Fruit fly (Drosophila melanogaster) whole organism, embryonic: ENCODE data around the gene HP1b.

Experiments
- ATbp ChIP-seq: fragments of 200-800 bp; sonication (Bioruptor generic); optimal IDR thresholded peaks from 2 replicates; lab custom pipeline; 2017; ENCODE audit warnings: missing biosample characterization, mild to moderate bottlenecking, missing genetic modification characterization, missing genetic modification reagents
- Abd-B ChIP-seq: fragments of 200-800 bp; sonication (Bioruptor generic); optimal IDR thresholded peaks from 2 replicates; lab custom pipeline; 2018; ENCODE audit warnings: missing biosample characterization, mild to moderate bottlenecking, missing genetic modification characterization, moderate library complexity
- Adf1 ChIP-seq: fragments of 200-800 bp; sonication (Bioruptor generic); IDR thresholded peaks from 2 replicates; pipeline ENCODE4 v1.3.6; 2022; ENCODE audit warnings: missing biosample characterization, missing genetic modification characterization
- Asciz ChIP-seq: fragments of 200-800 bp; sonication (Bioruptor generic); optimal IDR thresholded peaks from 2 replicates; lab custom pipeline; 2017; ENCODE audit warnings: missing biosample characterization, mild to moderate bottlenecking, missing genetic modification characterization, missing genetic modification reagents
- BEAF-32 ChIP-seq: fragments of 200-800 bp; sonication (Bioruptor generic); optimal IDR thresholded peaks from 3 replicates; lab custom pipeline; 2017; ENCODE audit warnings: missing biosample characterization, missing genetic modification characterization, mild to moderate bottlenecking, moderate library complexity, missing genetic modification reagents
- Blimp-1 ChIP-seq: fragments of 200-800 bp; sonication (Bioruptor generic); optimal IDR thresholded peaks from 3 replicates; lab custom pipeline; 2018; ENCODE audit warnings: missing biosample characterization, missing genetic modification characterization, mild to moderate bottlenecking, moderate library complexity, missing genetic modification reagents
- CG10366 ChIP-seq: fragments of 200-800 bp; sonication (Bioruptor generic); IDR thresholded peaks from 2 replicates; pipeline ENCODE4 v1.3.6; 2022; ENCODE audit warnings: missing biosample characterization, missing genetic modification characterization
- CG11456 ChIP-seq: fragments of 200-800 bp; sonication (Bioruptor generic); IDR thresholded peaks from 3 replicates; pipeline ENCODE4 v1.3.6; 2022; ENCODE audit warnings: missing biosample characterization, missing genetic modification characterization
- CG11696 ChIP-seq: fragments of 200-800 bp; sonication (Bioruptor generic); IDR thresholded peaks from 2 replicates; pipeline ENCODE4 v1.3.6; 2022; ENCODE audit warnings: missing biosample characterization, missing genetic modification characterization
- CG1233 ChIP-seq: fragments of 200-800 bp; sonication (Bioruptor generic); optimal IDR thresholded peaks from 4 replicates; lab custom pipeline; 2018; ENCODE audit warnings: missing biosample characterization, mild to moderate bottlenecking, missing genetic modification characterization
- CG13123 ChIP-seq: fragments of 200-800 bp; sonication (Bioruptor generic); optimal IDR thresholded peaks from 2 replicates; lab custom pipeline; 2016; ENCODE audit warnings: missing biosample characterization, missing genetic modification characterization
- CG15601 ChIP-seq: fragments of 200-800 bp; sonication (Bioruptor generic); optimal IDR thresholded peaks from 3 replicates; lab custom pipeline; 2019; ENCODE audit warnings: missing biosample characterization, mild to moderate bottlenecking, missing genetic modification characterization, moderate library complexity
- CG1603 ChIP-seq: fragments of 200-800 bp; sonication (Bioruptor generic); optimal IDR thresholded peaks from 2 replicates; lab custom pipeline; 2019; ENCODE audit warnings: missing biosample characterization, mild to moderate bottlenecking, missing genetic modification characterization, moderate library complexity
- CG17359 ChIP-seq: fragments of 200-800 bp; sonication (Bioruptor generic); optimal IDR thresholded peaks from 3 replicates; lab custom pipeline; 2018; ENCODE audit warnings: missing biosample characterization, mild to moderate bottlenecking, missing genetic modification characterization, moderate library complexity
- CG2875 ChIP-seq: fragments of 200-800 bp; sonication (Bioruptor generic); optimal IDR thresholded peaks from 2 replicates; lab custom pipeline; 2017; ENCODE audit warnings: missing biosample characterization, mild to moderate bottlenecking, missing genetic modification characterization, missing genetic modification reagents
- CG32767 ChIP-seq: fragments of 200-800 bp; sonication (Bioruptor generic); IDR thresholded peaks from 2 replicates; pipeline ENCODE4 v1.3.6; 2022; ENCODE audit warnings: missing biosample characterization, missing genetic modification characterization
- CG3726 ChIP-seq: fragments of 200-800 bp; sonication (Bioruptor generic); IDR thresholded peaks from 3 replicates; pipeline ENCODE4, ENCODE4 v1.3.6; 2022; ENCODE audit warnings: missing biosample characterization, missing genetic modification characterization
- CG4820 ChIP-seq: fragments of 200-800 bp; sonication (Bioruptor generic); optimal IDR thresholded peaks from 3 replicates; lab custom pipeline; 2016; ENCODE audit warnings: missing biosample characterization, missing genetic modification characterization
- CG6254 ChIP-seq: fragments of 200-800 bp; sonication (Bioruptor generic); optimal IDR thresholded peaks from 3 replicates; lab custom pipeline; 2017; ENCODE audit warnings: mild to moderate bottlenecking, missing biosample characterization, missing genetic modification reagents, missing genetic modification characterization
- CG6272 ChIP-seq: fragments of 200-800 bp; sonication (Bioruptor generic); IDR thresholded peaks from 2 replicates; pipeline ENCODE4 v1.3.6; 2022; ENCODE audit warnings: missing biosample characterization, missing genetic modification characterization
- CG8290 ChIP-seq, 3 experiments: fragments of 200-800 bp; sonication (Bioruptor generic); optimal IDR thresholded peaks; 2 replicates each; lab custom pipeline; 2016 to 2019; ENCODE audit warnings: missing biosample characterization in 3 of 3, missing genetic modification characterization in 3 of 3, mild to moderate bottlenecking in 2 of 3, moderate library complexity in 1 of 3
- CG9817 ChIP-seq: fragments of 200-800 bp; sonication (Bioruptor generic); optimal IDR thresholded peaks from 2 replicates; lab custom pipeline; 2018; ENCODE audit warnings: missing biosample characterization, mild to moderate bottlenecking, missing genetic modification characterization, moderate library complexity
- Dfd ChIP-seq, 2 experiments: fragments of >200 bp; optimal IDR thresholded peaks; 2 replicates each; lab custom pipeline; 2017; ENCODE audit warnings: missing biosample characterization in 2 of 2, missing genetic modification characterization in 2 of 2
- Gug ChIP-seq: fragments of 200-800 bp; sonication (Bioruptor generic); IDR thresholded peaks from 4 replicates; pipeline ENCODE4 v1.3.6; 2022; ENCODE audit warnings: missing biosample characterization, missing genetic modification characterization
- HLH54F ChIP-seq: fragments of 200-800 bp; sonication (Bioruptor generic); optimal IDR thresholded peaks from 3 replicates; lab custom pipeline; 2016; ENCODE audit warnings: missing biosample characterization, missing genetic modification characterization
- Hey ChIP-seq: fragments of 200-800 bp; sonication (Bioruptor generic); optimal IDR thresholded peaks from 3 replicates; lab custom pipeline; 2018; ENCODE audit warnings: missing biosample characterization, mild to moderate bottlenecking, missing genetic modification characterization
- Hr51 ChIP-seq, 2 experiments: fragments of 200-800 bp; sonication (Bioruptor generic); optimal IDR thresholded peaks; 2 replicates in 1 of 2; 3 replicates in 1 of 2; lab custom pipeline; 2016 to 2018; ENCODE audit warnings: missing biosample characterization in 2 of 2, missing genetic modification characterization in 2 of 2, mild to moderate bottlenecking in 1 of 2, moderate library complexity in 1 of 2
- Mrtf ChIP-seq: fragments of 200-800 bp; sonication (Bioruptor generic); IDR thresholded peaks from 3 replicates; pipeline ENCODE4 v1.3.6; 2022; ENCODE audit warnings: missing biosample characterization, missing genetic modification characterization
- Optix ChIP-seq: fragments of 200-800 bp; sonication (Bioruptor generic); IDR thresholded peaks from 3 replicates; pipeline ENCODE4 v1.3.6; 2022; ENCODE audit warnings: missing biosample characterization, missing genetic modification characterization
- Ptx1 ChIP-seq: fragments of 200-800 bp; sonication (Bioruptor generic); IDR thresholded peaks from 2 replicates; pipeline ENCODE4 v1.3.6; 2022; ENCODE audit warnings: missing biosample characterization, missing genetic modification characterization
- Xrp1 ChIP-seq: fragments of 200-800 bp; sonication (Bioruptor generic); IDR thresholded peaks from 2 replicates; pipeline ENCODE4 v1.3.6; 2022; ENCODE audit warnings: missing biosample characterization, missing genetic modification characterization
- chif ChIP-seq, 2 experiments: fragments of 200-800 bp; sonication (Bioruptor generic); optimal IDR thresholded peaks; 3 replicates each; lab custom pipeline; 2016; ENCODE audit warnings: missing biosample characterization in 2 of 2, missing genetic modification characterization in 2 of 2
- chn ChIP-seq: fragments of 200-800 bp; sonication (Bioruptor generic); optimal IDR thresholded peaks from 2 replicates; lab custom pipeline; 2016; ENCODE audit warnings: missing biosample characterization, missing genetic modification characterization
- ci ChIP-seq: fragments of 200-800 bp; sonication (Bioruptor generic); IDR thresholded peaks from 3 replicates; pipeline ENCODE4 v1.3.6; 2022; ENCODE audit warnings: missing biosample characterization, missing genetic modification characterization
- dmrt99B ChIP-seq: fragments of 200-800 bp; sonication (Bioruptor generic); optimal IDR thresholded peaks from 2 replicates; lab custom pipeline; 2018; ENCODE audit warnings: missing biosample characterization, mild to moderate bottlenecking, missing genetic modification characterization, moderate library complexity
- dysf ChIP-seq: fragments of 200-800 bp; sonication (Bioruptor generic); IDR thresholded peaks from 3 replicates; pipeline ENCODE4 v1.3.6; 2022; ENCODE audit warnings: missing biosample characterization, missing genetic modification characterization
- fu2 ChIP-seq: fragments of 200-800 bp; sonication (Bioruptor generic); optimal IDR thresholded peaks from 2 replicates; lab custom pipeline; 2016; ENCODE audit warnings: missing biosample characterization, missing genetic modification characterization
- gcm2 ChIP-seq: fragments of 200-800 bp; sonication (Bioruptor generic); optimal IDR thresholded peaks from 2 replicates; lab custom pipeline; 2016; ENCODE audit warnings: missing biosample characterization, missing genetic modification characterization
- gem ChIP-seq: fragments of 200-800 bp; sonication (Bioruptor generic); optimal IDR thresholded peaks from 2 replicates; lab custom pipeline; 2019; ENCODE audit warnings: missing biosample characterization, mild to moderate bottlenecking, missing genetic modification characterization, moderate library complexity
- hb ChIP-seq: fragments of 200-800 bp; sonication (Bioruptor generic); IDR thresholded peaks from 3 replicates; pipeline ENCODE4 v1.3.6; 2022; ENCODE audit warnings: missing biosample characterization, missing genetic modification characterization; ENCODE audit not compliant: partially characterized antibody
- jing ChIP-seq: fragments of 200-800 bp; sonication (Bioruptor generic); optimal IDR thresholded peaks from 2 replicates; lab custom pipeline; 2018; ENCODE audit warnings: missing biosample characterization, mild to moderate bottlenecking, missing genetic modification characterization
- ken ChIP-seq: fragments of 200-800 bp; sonication (Bioruptor generic); IDR thresholded peaks from 3 replicates; pipeline ENCODE4 v1.3.6; 2022; ENCODE audit warnings: missing biosample characterization, missing genetic modification characterization
- nau ChIP-seq: fragments of 200-800 bp; sonication (Bioruptor generic); optimal IDR thresholded peaks from 3 replicates; lab custom pipeline; 2017; ENCODE audit warnings: missing biosample characterization, mild to moderate bottlenecking, missing genetic modification characterization, missing genetic modification reagents
- phol ChIP-seq: fragments of 200-800 bp; sonication (Bioruptor generic); optimal IDR thresholded peaks from 3 replicates; lab custom pipeline; 2018; ENCODE audit warnings: missing biosample characterization, mild to moderate bottlenecking, missing genetic modification characterization, moderate library complexity
- prd ChIP-seq, 3 experiments: fragments of >200 bp in 2 of 3; fragments of 200-800 bp in 1 of 3; sonication (Bioruptor generic) in 1 of 3; optimal IDR thresholded peaks in 2 of 3; IDR thresholded peaks in 1 of 3; 2 replicates in 2 of 3; 3 replicates in 1 of 3; pipeline versions ENCODE4 v1.3.6 to Lab custom; 2017 to 2022; ENCODE audit warnings: missing biosample characterization in 1 of 3, missing genetic modification characterization in 1 of 3
- scrt ChIP-seq: fragments of 200-800 bp; sonication (Bioruptor generic); optimal IDR thresholded peaks from 2 replicates; lab custom pipeline; 2018; ENCODE audit warnings: missing biosample characterization, mild to moderate bottlenecking, missing genetic modification characterization, moderate library complexity
- ssp ChIP-seq: fragments of 200-800 bp; sonication (Bioruptor generic); IDR thresholded peaks from 2 replicates; pipeline ENCODE4 v1.3.6; 2022; ENCODE audit warnings: missing biosample characterization, missing genetic modification characterization
- stc ChIP-seq: fragments of 200-800 bp; sonication (Bioruptor generic); IDR thresholded peaks from 2 replicates; pipeline ENCODE4 v1.3.6; 2022; ENCODE audit warnings: missing biosample characterization, missing genetic modification characterization
- wor ChIP-seq: fragments of 200-800 bp; sonication (Bioruptor generic); IDR thresholded peaks from 2 replicates; pipeline ENCODE4 v1.3.6; 2022; ENCODE audit warnings: missing biosample characterization, missing genetic modification characterization

HP1b gene

DNA sequence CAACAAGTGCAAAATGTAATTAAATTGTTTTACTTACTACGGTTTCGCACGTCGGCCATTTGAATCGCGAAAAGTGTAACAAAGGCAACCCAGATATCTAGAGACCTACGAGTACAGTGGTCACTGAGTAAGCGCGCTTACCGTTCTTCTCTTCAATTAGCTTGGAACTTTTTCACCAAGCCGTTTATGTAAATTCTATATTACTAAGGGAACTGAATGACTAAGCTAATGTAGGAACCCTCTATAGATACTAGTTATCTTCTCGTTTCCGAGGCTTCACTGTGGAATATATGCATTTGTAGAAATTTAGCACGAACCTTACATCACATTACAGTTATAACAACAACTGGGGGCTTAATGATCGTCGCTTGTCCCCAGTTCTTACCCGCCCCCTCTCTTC is 33.9 kb upstream of the HP1b start (continued):
- TF ChIP-seq Ptx1 (GFP tag; lab: Robert Waterston, UW) (peak; percentile 64), CG17359 (tag; lab: Kevin White, UChicago) (peak; percentile 51), Asciz (GFP tag; lab: Kevin White, UChicago) (no peak), CG13123 (GFP tag; lab: Kevin White, UChicago) (no peak), nau (GFP tag; lab: Kevin White, UChicago) (no peak), dmrt99B (tag; lab: Kevin White, UChicago) (peak; percentile 45), phol (tag; lab: Kevin White, UChicago) (peak; percentile 28), fu2 (GFP tag; lab: Kevin White, UChicago) (no peak), CG32767 (no peak), CG6254 (GFP tag; lab: Kevin White, UChicago) (no peak), scrt (no peak), Hey (no peak), CG1603 (tag; lab: Kevin White, UChicago) (peak; percentile 48), Gug (peak; percentile 57; the same call in 2 of the 4 replicates), Abd-B (GFP tag; lab: Kevin White, UChicago) (no peak), gcm2 (no peak), CG10366 (GFP tag; lab: Robert Waterston, UW) (peak; percentile 48), Xrp1 (peak; percentile 64), hb (GFP tag; lab: Robert Waterston, UW) (no peak), CG11696 (GFP tag; lab: Robert Waterston, UW) (0 out of 2 replicates have a peak, but pooled peaks have one; percentile 22), chn (no peak), Adf1 (GFP tag; lab: Robert Waterston, UW) (no peak), jing (no peak), ATbp (GFP tag; lab: Kevin White, UChicago) (peak; percentile 33), stc (GFP tag; lab: Robert Waterston, UW) (peak; percentile 21; the same call in 1 of the 2 replicates), HLH54F (GFP tag; lab: Kevin White, UChicago) (no peak), ken (GFP tag; lab: Robert Waterston, UW) (peak; percentile 51; the same call in 2 of the 3 replicates), BEAF-32 (GFP tag; lab: Kevin White, UChicago) (no peak), Blimp-1 (GFP tag; lab: Kevin White, UChicago) (peak; percentile 1), CG6272 (no peak), Hr51 (GFP tag; optimal IDR thresholded peaks at IDR 0.05; lab: Kevin White, UChicago) (peak in 1 of 2 experiments; percentile 33), dysf (GFP tag; lab: Robert Waterston, UW) (peak; percentile 69), Mrtf (GFP tag; lab: Robert Waterston, UW) (peak; percentile 51; the same call in 1 of the 3 replicates), CG1233 (GFP tag; lab: Kevin White, UChicago) (no peak), CG9817 (tag; lab: Kevin White, UChicago) (peak; percentile 19), gem (tag; lab: Kevin White, UChicago) (peak; percentile 41), CG15601 (no peak), CG3726 (GFP tag; lab: Robert Waterston, UW) (0 out of 3 replicates have a peak, but pooled peaks have one; percentile 10), Dfd (GFP tag; optimal IDR thresholded peaks at IDR 0.05; lab: Kevin White, UChicago) (no peak), Optix (GFP tag; lab: Robert Waterston, UW) (peak; percentile 44; the same call in 1 of the 3 replicates), ci (peak; percentile 81), ssp (GFP tag; lab: Robert Waterston, UW) (no peak), wor (GFP tag; lab: Robert Waterston, UW) (peak; percentile 27; the same call in 1 of the 2 replicates), CG2875 (no peak), prd (optimal IDR thresholded peaks at IDR 0.05; lab: Kevin White, UChicago) (no peak), prd (GFP tag; IDR thresholded peaks at IDR 0.05; lab: Robert Waterston, UW) (peak; percentile 73; the same call in 2 of the 3 replicates), CG8290 (GFP tag; optimal IDR thresholded peaks at IDR 0.05; lab: Kevin White, UChicago) (no peak), CG8290 (tag; optimal IDR thresholded peaks at IDR 0.05; lab: Kevin White, UChicago) (peak in 1 of 2 experiments; percentile 31), CG4820 (GFP tag; lab: Kevin White, UChicago) (peak; percentile 16), chif (GFP tag; optimal IDR thresholded peaks at IDR 0.05; lab: Kevin White, UChicago) (peak in 1 of 2 experiments; percentile 3), CG11456 (0 out of 3 replicates have a peak, but pooled peaks have one; percentile 36)
